Worm (Caenorhabditis elegans): ENCODE results near the gene atrn-1.

The atrn-1 gene

ce11 chrX:14711168-14711629, at the start of gene atrn-1:
Gene atrn-1 (plus strand): TSS chrX:14711579.
- TF ChIP-seq ceh-48 (tag; optimal IDR thresholded peaks at IDR 0.05) (peak; percentile 48), fkh-6 (tag; optimal IDR thresholded peaks at IDR 0.05) (no peak), ceh-31 (tag; optimal IDR thresholded peaks at IDR 0.05) (peak; percentile 44)

DNA sequence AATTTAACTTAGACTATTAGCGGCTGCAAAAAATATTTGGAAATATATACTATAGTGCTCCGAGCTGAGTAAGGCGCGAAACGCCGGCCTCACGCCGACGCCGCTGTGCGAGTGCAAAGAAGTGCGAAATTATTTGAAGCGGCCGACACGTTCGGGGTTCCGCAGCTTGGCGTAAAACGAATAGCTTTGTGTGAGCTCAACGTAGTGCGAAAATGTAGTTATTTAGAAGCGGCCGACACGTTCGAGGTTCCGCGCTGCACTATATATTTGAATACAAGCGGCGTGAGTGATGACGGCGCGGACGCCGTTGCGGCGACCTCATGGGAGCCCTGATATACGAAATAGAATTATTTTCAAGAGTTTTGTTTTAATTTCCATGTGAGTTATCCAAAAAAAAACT, 49.5 kb upstream of the atrn-1 start:
- TF ChIP-seq ceh-34 (tag; optimal IDR thresholded peaks at IDR 0.05): no peak
- TF ChIP-seq ttx-3 (tag; optimal IDR thresholded peaks at IDR 0.05): no peak
- TF ChIP-seq ceh-14 (tag; optimal IDR thresholded peaks at IDR 0.05): no peak
- no peak for TF ChIP-seq odd-2 (tag; optimal IDR thresholded peaks at IDR 0.05)
- TF ChIP-seq ceh-24 (tag; optimal IDR thresholded peaks at IDR 0.05): no peak
- TF ChIP-seq pha-4 (tag; optimal IDR thresholded peaks at IDR 0.05): no peak
- no peak for TF ChIP-seq npax-4 (tag; optimal IDR thresholded peaks at IDR 0.05)
- no peak for TF ChIP-seq syd-9 (tag; optimal IDR thresholded peaks at IDR 0.05)
- TF ChIP-seq fkh-10 (GFP tag; optimal IDR thresholded peaks at IDR 0.05): no peak
- no peak for TF ChIP-seq madf-2 (tag; optimal IDR thresholded peaks at IDR 0.05)
- TF ChIP-seq sox-4 (tag; optimal IDR thresholded peaks at IDR 0.05): no peak
- TF ChIP-seq hlh-6 (tag; optimal IDR thresholded peaks at IDR 0.05): no peak
- TF ChIP-seq pag-3 (tag; optimal IDR thresholded peaks at IDR 0.05; ENCODE audit: borderline replicate concordance): no peak
- TF ChIP-seq pqm-1 (tag; optimal IDR thresholded peaks at IDR 0.05): no peak
- no peak for TF ChIP-seq lim-6 (tag; optimal IDR thresholded peaks at IDR 0.05)

- TF ChIP-seq tbx-2 (tag; optimal IDR thresholded peaks at IDR 0.05) (no peak), unc-42 (tag; optimal IDR thresholded peaks at IDR 0.05) (peak; percentile 58)
Observed at ce11 chrX:14662460-14662859, 48.9 kb upstream of the atrn-1 start.

ce11 chrX:14664028-14664427, 47.4 kb upstream of the atrn-1 start, which contains the start of gene C26G2.2:
Gene C26G2.2 (plus strand): TSS chrX:14664328.
- TF ChIP-seq ceh-34 (tag; optimal IDR thresholded peaks at IDR 0.05): no peak
- TF ChIP-seq ceh-19 (GFP tag; optimal IDR thresholded peaks at IDR 0.05): no peak
- no peak for TF ChIP-seq sox-4 (tag; optimal IDR thresholded peaks at IDR 0.05)
- TF ChIP-seq mec-3 (tag; optimal IDR thresholded peaks at IDR 0.05; ENCODE audit: borderline replicate concordance): no peak
- no peak for TF ChIP-seq K09A11.1 (tag; optimal IDR thresholded peaks at IDR 0.05; ENCODE audit: insufficient read depth)
- TF ChIP-seq hlh-8 (tag; optimal IDR thresholded peaks at IDR 0.05): no peak
- TF ChIP-seq fkh-6 (tag; optimal IDR thresholded peaks at IDR 0.05): no peak
- no peak for TF ChIP-seq ceh-14 (tag; optimal IDR thresholded peaks at IDR 0.05)
- TF ChIP-seq lin-11 (tag; optimal IDR thresholded peaks at IDR 0.05): no peak
- TF ChIP-seq pag-3 (tag; optimal IDR thresholded peaks at IDR 0.05; ENCODE audit: borderline replicate concordance): no peak
- no peak for TF ChIP-seq hlh-30 (tag; optimal IDR thresholded peaks at IDR 0.05; ENCODE audit: insufficient read depth)

ce11 chrX:14671300-14671699, 40.1 kb upstream of the atrn-1 start:
- no peak for TF ChIP-seq ceh-30 (tag; optimal IDR thresholded peaks at IDR 0.05)
- no peak for TF ChIP-seq C08G9.2 (tag; optimal IDR thresholded peaks at IDR 0.05)
- no peak for TF ChIP-seq hlh-8 (tag; optimal IDR thresholded peaks at IDR 0.05)
- no peak for TF ChIP-seq ttx-3 (tag; optimal IDR thresholded peaks at IDR 0.05)
- TF ChIP-seq K09A11.1 (tag; optimal IDR thresholded peaks at IDR 0.05; ENCODE audit: insufficient read depth): no peak
- TF ChIP-seq ceh-2 (tag; optimal IDR thresholded peaks at IDR 0.05): no peak
- no peak for TF ChIP-seq hlh-13 (GFP tag; optimal IDR thresholded peaks at IDR 0.05)
- no peak for TF ChIP-seq Y22D7AL.16 (tag; optimal IDR thresholded peaks at IDR 0.05)
- no peak for TF ChIP-seq madf-2 (tag; optimal IDR thresholded peaks at IDR 0.05)
- no peak for TF ChIP-seq sdc-2 (tag; optimal IDR thresholded peaks at IDR 0.05)

- TF ChIP-seq ceh-18 (tag; optimal IDR thresholded peaks at IDR 0.05): peak; percentile 2
- no peak for TF ChIP-seq unc-86 (tag; optimal IDR thresholded peaks at IDR 0.05)
Observed at ce11 chrX:14674028-14674427, 37.4 kb upstream of the atrn-1 start, which contains the start of gene slt-1. Gene slt-1 (plus strand): TSS chrX:14674328.

All from whole organism, late embryonic.